Worm (Caenorhabditis elegans): ENCODE measurements around the gene gmap-2.

The gmap-2 gene

DNA sequence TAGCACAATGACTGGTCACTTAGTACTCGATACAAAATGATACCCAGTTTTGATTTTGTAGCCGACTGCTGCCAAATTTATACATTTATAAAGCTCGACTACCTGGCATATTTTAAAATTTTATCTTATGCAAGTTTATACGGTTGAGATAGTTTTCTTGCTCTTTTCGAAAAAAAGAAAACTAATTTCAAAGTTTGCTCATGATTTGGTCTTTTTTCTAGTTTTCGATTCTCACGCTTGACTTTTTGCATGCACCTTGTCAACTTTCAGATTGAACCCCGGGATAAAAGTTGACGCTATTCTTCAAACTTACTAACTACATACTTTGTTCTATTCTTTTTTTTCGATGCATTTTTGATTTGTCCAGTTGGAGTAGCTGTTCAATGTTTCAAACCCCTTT, 16.1 kb downstream of the gmap-2 start:
- no peak for TF ChIP-seq fkh-10 (GFP tag; optimal IDR thresholded peaks at IDR 0.05)
- no peak for TF ChIP-seq ceh-16 (tag; optimal IDR thresholded peaks at IDR 0.05)
- TF ChIP-seq ZK546.5 (tag; optimal IDR thresholded peaks at IDR 0.05) = no peak
- no peak for TF ChIP-seq egl-5 (tag; optimal IDR thresholded peaks at IDR 0.05)
- TF ChIP-seq fos-1 (tag; optimal IDR thresholded peaks at IDR 0.05) = no peak
- no peak for TF ChIP-seq nhr-23 (tag; optimal IDR thresholded peaks at IDR 0.05)
- TF ChIP-seq tbx-2 (tag; optimal IDR thresholded peaks at IDR 0.05) = no peak

DNA sequence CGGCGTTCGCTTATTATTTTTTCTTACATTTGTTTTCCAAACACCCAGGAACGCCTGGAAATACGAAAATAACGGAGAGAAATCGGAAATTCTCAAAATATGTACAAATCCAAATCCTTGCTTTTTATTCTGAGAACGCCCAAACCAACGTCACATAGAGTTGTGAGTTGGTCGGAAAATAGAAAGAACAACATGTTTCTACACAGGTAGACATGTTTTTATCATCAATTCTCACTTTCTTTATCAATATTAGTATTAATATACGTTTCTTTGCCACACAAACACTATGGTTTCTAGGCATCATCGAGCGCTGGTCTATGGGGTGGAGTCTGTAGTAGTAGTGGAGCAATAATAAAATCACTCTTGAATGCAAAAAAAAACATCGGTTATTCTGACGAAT, 24.6 kb downstream of the gmap-2 start:
- no peak for TF ChIP-seq ama-1 (optimal IDR thresholded peaks at IDR 0.05)
- TF ChIP-seq skn-1 (tag; optimal IDR thresholded peaks at IDR 0.05) = no peak
- TF ChIP-seq lin-15B (tag; optimal IDR thresholded peaks at IDR 0.05) = no peak
- no peak for TF ChIP-seq nhr-25 (tag; optimal IDR thresholded peaks at IDR 0.05)
- TF ChIP-seq elt-2 (tag; optimal IDR thresholded peaks at IDR 0.05) = no peak
- no peak for TF ChIP-seq egl-27 (tag; optimal IDR thresholded peaks at IDR 0.05)
- TF ChIP-seq zag-1 (tag; optimal IDR thresholded peaks at IDR 0.05) = no peak

DNA sequence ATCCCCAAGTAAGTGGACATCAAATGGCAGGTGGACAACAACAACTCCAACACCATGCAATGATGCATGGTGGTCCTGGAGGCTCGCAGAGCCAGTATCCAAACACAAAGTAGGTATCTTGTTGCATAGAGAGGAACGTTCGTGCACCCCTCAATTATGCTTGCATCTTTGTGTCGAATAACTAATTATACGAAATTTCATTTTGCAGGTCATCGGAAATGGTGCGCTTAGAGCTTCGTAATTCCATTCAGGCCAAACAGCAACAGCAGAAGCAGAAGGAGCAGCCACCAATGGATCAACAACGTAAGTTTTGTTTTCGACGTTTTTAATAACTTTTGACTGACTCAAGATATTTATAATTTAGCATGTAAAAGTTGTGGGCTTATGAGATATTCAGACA, 26.6 kb downstream of the gmap-2 start:
- TF ChIP-seq pha-4 (tag; optimal IDR thresholded peaks at IDR 0.05) (no peak), R02D3.7 (tag; optimal IDR thresholded peaks at IDR 0.05) (no peak), mml-1 (tag; optimal IDR thresholded peaks at IDR 0.05) (no peak), ceh-9 (tag; optimal IDR thresholded peaks at IDR 0.05) (no peak), lsy-12 (tag; optimal IDR thresholded peaks at IDR 0.05) (no peak), zag-1 (tag; optimal IDR thresholded peaks at IDR 0.05) (no peak), nhr-25 (tag; optimal IDR thresholded peaks at IDR 0.05) (no peak), eor-1 (tag; optimal IDR thresholded peaks at IDR 0.05) (no peak), fos-1 (tag; optimal IDR thresholded peaks at IDR 0.05) (no peak), fkh-2 (tag; optimal IDR thresholded peaks at IDR 0.05) (no peak)

DNA sequence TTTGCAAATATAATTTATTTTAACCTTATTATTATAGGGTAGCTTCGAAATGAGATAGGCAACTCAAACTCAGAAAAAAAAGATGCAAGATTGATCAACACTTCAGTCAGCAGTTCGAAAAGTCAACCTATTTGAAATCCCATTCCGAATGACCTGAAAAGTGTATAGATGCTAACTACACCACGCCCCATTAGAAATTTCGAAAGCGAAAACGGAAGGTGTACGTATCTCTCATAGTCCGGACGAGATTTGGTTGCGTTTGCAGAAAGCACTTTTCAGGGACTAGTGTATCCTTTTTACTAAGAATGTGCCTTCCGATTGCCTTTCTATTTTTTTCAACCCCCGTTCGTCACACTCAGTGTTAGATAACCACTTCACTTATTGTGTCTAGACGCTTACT, 27.4 kb downstream of the gmap-2 start:
- TF ChIP-seq egl-5 (tag; optimal IDR thresholded peaks at IDR 0.05) (peak; percentile 65), mdl-1 (tag; optimal IDR thresholded peaks at IDR 0.05) (no peak), nfya-1 (tag; optimal IDR thresholded peaks at IDR 0.05; ENCODE audit: insufficient read depth) (no peak)

DNA sequence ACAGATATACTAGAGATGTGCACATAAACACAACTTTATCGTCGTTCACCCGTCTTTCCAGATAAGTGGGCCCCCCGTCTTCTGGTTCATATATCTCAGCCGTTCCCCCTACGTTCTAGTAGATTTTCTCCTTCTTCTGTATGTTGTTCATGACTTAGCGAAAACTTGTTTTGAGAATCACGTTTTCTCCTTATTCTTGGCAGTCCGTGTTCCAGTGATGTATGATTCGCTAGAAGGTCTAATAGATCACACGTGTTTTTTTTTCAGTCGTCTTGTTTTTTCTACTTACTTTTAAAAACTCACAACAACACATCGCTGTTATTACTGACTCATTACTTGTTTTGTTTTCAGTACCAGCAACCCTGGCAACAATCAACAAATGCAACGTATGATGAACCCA, 28.0 kb downstream of the gmap-2 start:
- peak; percentile 6 for TF ChIP-seq nhr-23 (tag; optimal IDR thresholded peaks at IDR 0.05)
- TF ChIP-seq lin-15B (tag; optimal IDR thresholded peaks at IDR 0.05) = no peak
- TF ChIP-seq fos-1 (tag; optimal IDR thresholded peaks at IDR 0.05) = no peak
- no peak for TF ChIP-seq mml-1 (tag; optimal IDR thresholded peaks at IDR 0.05)
- no peak for TF ChIP-seq fkh-2 (tag; optimal IDR thresholded peaks at IDR 0.05)

DNA sequence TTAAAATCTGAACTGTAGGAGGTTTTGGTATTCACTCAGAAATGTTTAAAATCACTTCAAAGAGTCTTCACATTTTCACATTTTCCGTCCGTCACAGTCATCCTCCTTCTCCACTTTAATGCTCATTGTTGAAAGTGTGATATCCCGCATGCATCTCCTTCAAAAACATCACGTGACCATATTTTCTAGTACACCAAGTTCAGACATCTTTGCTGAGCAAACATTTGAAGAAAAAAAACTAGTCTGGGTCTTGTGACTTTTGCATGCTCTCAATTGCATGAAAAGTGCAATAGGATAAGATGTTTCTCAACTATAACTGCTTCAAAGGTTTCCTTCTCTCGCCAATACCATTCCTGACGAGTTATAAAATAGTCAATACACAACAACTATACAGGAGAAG, 28.9 kb downstream of the gmap-2 start:
- TF ChIP-seq ceh-16 (tag; optimal IDR thresholded peaks at IDR 0.05) (no peak), nfya-1 (tag; optimal IDR thresholded peaks at IDR 0.05; ENCODE audit: insufficient read depth) (peak; percentile 6)

DNA sequence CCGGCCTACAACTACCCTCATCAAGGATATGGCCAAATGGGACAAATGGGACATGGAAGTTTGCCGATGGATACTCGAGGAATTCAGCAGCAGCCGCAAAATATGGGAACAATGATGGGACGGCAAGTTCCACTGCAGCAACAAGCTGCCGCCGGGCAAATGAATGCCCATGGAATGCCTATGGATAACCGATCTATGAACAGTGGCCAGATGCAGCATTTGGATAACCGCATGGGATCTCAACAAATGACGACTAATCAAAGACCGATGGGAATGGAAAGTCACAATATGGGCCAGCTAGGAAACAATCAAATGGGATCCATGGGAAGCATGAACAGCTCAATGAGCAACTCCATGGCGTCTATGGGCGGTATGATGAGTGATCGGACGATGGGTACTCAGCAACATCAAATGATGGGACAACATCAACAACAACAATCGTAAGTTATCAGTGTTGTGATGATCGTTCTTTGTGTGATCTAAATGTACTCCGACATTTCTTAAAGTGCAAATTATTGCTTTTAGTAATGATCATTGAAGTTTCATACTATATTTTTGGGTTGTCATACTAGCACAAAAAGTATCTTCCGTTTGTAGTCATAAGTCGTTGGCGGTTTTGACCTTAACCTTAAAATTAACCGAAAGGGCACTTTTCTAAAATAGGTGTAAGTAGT, 29.5 kb downstream of the gmap-2 start:
- TF ChIP-seq mml-1 (tag; optimal IDR thresholded peaks at IDR 0.05) = no peak
- peak; percentile 67 for TF ChIP-seq pqm-1 (tag; optimal IDR thresholded peaks at IDR 0.05)
- peak; percentile 47 for TF ChIP-seq nhr-43 (tag; optimal IDR thresholded peaks at IDR 0.05; ENCODE audit: poor library complexity, severe bottlenecking)
- peak; percentile 61 for TF ChIP-seq ama-1 (optimal IDR thresholded peaks at IDR 0.05)
- no peak for TF ChIP-seq egl-27 (tag; optimal IDR thresholded peaks at IDR 0.05)

DNA sequence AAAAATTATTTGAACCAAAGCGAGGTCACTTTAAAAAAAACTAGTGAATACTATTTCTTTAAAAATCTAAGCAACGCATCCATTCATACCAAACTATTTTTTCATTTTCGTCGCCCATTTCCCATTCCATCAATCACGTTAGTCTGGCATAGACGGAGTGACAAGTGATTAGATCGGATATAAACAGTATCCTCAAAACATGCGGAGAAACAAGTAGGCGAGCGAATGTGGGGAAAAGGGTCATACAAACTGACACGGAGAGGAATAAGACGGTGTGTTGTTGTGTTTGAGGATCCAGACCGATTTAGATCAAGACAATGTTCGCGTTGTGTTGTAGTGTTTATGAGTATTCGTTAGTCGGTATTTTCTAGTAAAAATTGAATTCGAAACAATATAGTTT, 30.6 kb downstream of the gmap-2 start:
- TF ChIP-seq nhr-23 (tag; optimal IDR thresholded peaks at IDR 0.05) (peak; percentile 69), elt-3 (tag; optimal IDR thresholded peaks at IDR 0.05) (no peak), ama-1 (optimal IDR thresholded peaks at IDR 0.05) (peak; percentile 50), egl-5 (tag; optimal IDR thresholded peaks at IDR 0.05) (peak; percentile 41)

Data from whole organism, L3 larva.